Worm (Caenorhabditis elegans): ENCODE data around the gene nspe-4.

- TF ChIP-seq lin-15B (tag; optimal IDR thresholded peaks at IDR 0.05) = no peak
- no peak for TF ChIP-seq ztf-11 (tag; optimal IDR thresholded peaks at IDR 0.05)
- no peak for TF ChIP-seq pqm-1 (tag; optimal IDR thresholded peaks at IDR 0.05)
- TF ChIP-seq ama-1 (optimal IDR thresholded peaks at IDR 0.05) = no peak
- TF ChIP-seq fkh-2 (tag; optimal IDR thresholded peaks at IDR 0.05) = no peak
- TF ChIP-seq ceh-28 (tag; optimal IDR thresholded peaks at IDR 0.05) = no peak
- no peak for TF ChIP-seq fkh-10 (GFP tag; optimal IDR thresholded peaks at IDR 0.05)
- no peak for TF ChIP-seq nhr-28 (tag; optimal IDR thresholded peaks at IDR 0.05)
- TF ChIP-seq nhr-77 (tag; optimal IDR thresholded peaks at IDR 0.05) = no peak
- no peak for TF ChIP-seq jun-1 (tag; optimal IDR thresholded peaks at IDR 0.05)
- TF ChIP-seq nhr-25 (tag; optimal IDR thresholded peaks at IDR 0.05) = no peak
- no peak for TF ChIP-seq zag-1 (tag; optimal IDR thresholded peaks at IDR 0.05)
- no peak for TF ChIP-seq aly-2 (tag; optimal IDR thresholded peaks at IDR 0.05)
- no peak for TF ChIP-seq ztf-4 (tag; optimal IDR thresholded peaks at IDR 0.05)
Observed at ce11 chrII:12617586-12617985, 5.3 kb downstream of the nspe-4 start, which contains the start of gene nspe-3.
